Worm (Caenorhabditis elegans) whole organism, young adult: Measurements from ENCODE around the gene Y45F3A.5.

Experiments
- F57C9.4 ChIP-seq: sonication (generic microtip); optimal IDR thresholded peaks from 2 replicates; lab custom pipeline; 2017; ENCODE audit warnings: mild to moderate bottlenecking, missing genetic modification characterization, missing compliant biosample characterization
- athp-1 ChIP-seq: sonication (generic microtip); optimal IDR thresholded peaks from 2 replicates; lab custom pipeline; 2017; ENCODE audit warnings: mild to moderate bottlenecking, missing genetic modification characterization, missing compliant biosample characterization
- cebp-1 ChIP-seq, 2 experiments: fragments of 200-800 bp in 1 of 2; sonication (Bioruptor generic) in 1 of 2; sonication (generic microtip) in 1 of 2; IDR thresholded peaks in 1 of 2; optimal IDR thresholded peaks in 1 of 2; 2 replicates each; pipeline versions ENCODE4 v1.3.6 to Lab custom; 2017 to 2022; ENCODE audit warnings: missing compliant biosample characterization in 2 of 2, missing genetic modification characterization in 2 of 2, mild to moderate bottlenecking in 1 of 2, missing genetic modification reagents in 1 of 2, moderate library complexity in 1 of 2
- cebp-2 ChIP-seq: fragments of 200-800 bp; sonication (Bioruptor generic); IDR thresholded peaks from 2 replicates; pipeline ENCODE4 v1.3.6; 2022; ENCODE audit warnings: missing genetic modification characterization, missing compliant biosample characterization
- ceh-40 ChIP-seq: fragments of 200-800 bp; sonication (Bioruptor generic); IDR thresholded peaks from 2 replicates; pipeline ENCODE4 v1.3.6; 2022; ENCODE audit warnings: missing genetic modification characterization, missing compliant biosample characterization
- lin-26 ChIP-seq: fragments of 200-800 bp; sonication (Bioruptor generic); IDR thresholded peaks from 2 replicates; pipeline ENCODE4 v1.3.6; 2022; ENCODE audit warnings: missing genetic modification reagents, missing genetic modification characterization, missing compliant biosample characterization
- madf-8 ChIP-seq: fragments of 200-800 bp; sonication (Bioruptor generic); conservative IDR thresholded peaks from 2 replicates; pipeline ENCODE4 v1.3.6; 2022; ENCODE audit warnings: missing genetic modification reagents, missing genetic modification characterization, missing compliant biosample characterization
- mes-4 ChIP-seq: sonication (generic microtip); optimal IDR thresholded peaks from 2 replicates; lab custom pipeline; 2016; ENCODE audit warnings: missing genotype, missing genetic modification characterization, missing compliant biosample characterization
- nhr-90 ChIP-seq: sonication (generic microtip); optimal IDR thresholded peaks from 2 replicates; lab custom pipeline; 2016; ENCODE audit warnings: missing genotype, mild to moderate bottlenecking, missing genetic modification characterization, missing compliant biosample characterization
- pha-4 ChIP-seq: fragments of 150-350 bp; sonication (generic microtip); optimal IDR thresholded peaks from 2 replicates; lab custom pipeline; 2014; ENCODE audit warnings: missing biosample characterization, missing genetic modification reagents, missing genetic modification characterization
- tbp1 ChIP-seq: fragments of 200-800 bp; sonication (Bioruptor generic); optimal IDR thresholded peaks from 2 replicates; lab custom pipeline; 2018; ENCODE audit warnings: mild to moderate bottlenecking, missing genetic modification characterization, missing compliant biosample characterization
- unc-62 ChIP-seq: fragments of 150-350 bp; optimal IDR thresholded peaks from 2 replicates; lab custom pipeline; 2014; ENCODE audit warnings: missing biosample characterization, missing genetic modification reagents, missing genetic modification characterization
- ztf-3 ChIP-seq: fragments of 200-800 bp; sonication (Bioruptor generic); optimal IDR thresholded peaks from 2 replicates; lab custom pipeline; 2018; ENCODE audit warnings: mild to moderate bottlenecking, missing genetic modification characterization, missing compliant biosample characterization

DNA sequence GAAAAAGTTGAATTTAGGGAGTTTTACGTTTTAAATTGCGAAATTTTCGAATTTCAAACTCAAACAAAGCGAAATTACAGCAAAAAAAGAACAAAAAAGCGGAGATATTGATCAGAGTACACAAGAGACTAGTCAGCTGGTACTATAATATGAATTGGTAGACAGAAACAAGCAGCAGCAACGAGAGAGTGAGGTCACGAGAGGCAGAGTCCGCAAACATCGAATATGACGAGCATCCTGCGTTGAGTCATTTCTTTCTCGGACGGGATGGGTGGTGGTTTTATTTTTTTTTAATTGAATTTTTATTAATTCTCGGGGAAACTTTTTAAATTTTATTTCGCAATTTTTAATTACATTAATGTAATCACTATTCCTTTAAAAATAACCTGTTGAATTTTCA, 13.6 kb upstream of the Y45F3A.5 start:
- no peak for TF ChIP-seq athp-1 (tag; lab: Kevin White, UChicago)
- TF ChIP-seq unc-62, result no peak
- TF ChIP-seq ztf-3, result no peak
- TF ChIP-seq cebp-1 (GFP tag; IDR thresholded peaks at IDR 0.05; lab: Robert Waterston, UW), result peak; percentile 59; the same call in 1 of the 2 replicates
- TF ChIP-seq cebp-1 (tag; optimal IDR thresholded peaks at IDR 0.05; lab: Kevin White, UChicago), result peak; percentile 92
- TF ChIP-seq tbp1 (GFP tag; lab: Kevin White, UChicago), result peak; percentile 1
- peak; percentile 32 for TF ChIP-seq pha-4 (tag; lab: Kevin White, UChicago)
- TF ChIP-seq madf-8, result no peak
- TF ChIP-seq cebp-2, result no peak
- TF ChIP-seq nhr-90 (tag; lab: Kevin White, UChicago), result no peak
- no peak for TF ChIP-seq ceh-40 (GFP tag; lab: Robert Waterston, UW)
- TF ChIP-seq mes-4 (tag; lab: Kevin White, UChicago), result no peak
- no peak for TF ChIP-seq F57C9.4 (tag; lab: Kevin White, UChicago)
- no peak for TF ChIP-seq lin-26 (GFP tag; lab: Robert Waterston, UW)
